Fruit fly (Drosophila melanogaster) whole organism, prepupa: ENCODE results near the gene CG2104.

ENCODE experiments used
- CG10631 ChIP-seq: fragments of 200-800 bp; sonication (Bioruptor generic); optimal IDR thresholded peaks from 2 replicates; lab custom pipeline; 2016; ENCODE audit warnings: missing biosample characterization, missing genetic modification characterization
- CG15336 ChIP-seq: fragments of 200-800 bp; sonication (Bioruptor generic); IDR thresholded peaks from 2 replicates; pipeline ENCODE4 v1.3.6; 2022; ENCODE audit warnings: missing biosample characterization, missing genetic modification characterization
- CG16779 ChIP-seq: fragments of 200-800 bp; sonication (Bioruptor generic); optimal IDR thresholded peaks from 3 replicates; lab custom pipeline; 2017; ENCODE audit warnings: missing biosample characterization, mild to moderate bottlenecking, missing genetic modification characterization
- CG31627 ChIP-seq: fragments of 200-800 bp; sonication (Bioruptor generic); optimal IDR thresholded peaks from 3 replicates; lab custom pipeline; 2016; ENCODE audit warnings: missing biosample characterization, missing genetic modification characterization
- CG32006 ChIP-seq: fragments of 200-800 bp; sonication (Bioruptor generic); optimal IDR thresholded peaks from 3 replicates; lab custom pipeline; 2017; ENCODE audit warnings: missing biosample characterization, mild to moderate bottlenecking, missing genetic modification characterization
- CG34406 ChIP-seq: fragments of 200-800 bp; sonication (Bioruptor generic); optimal IDR thresholded peaks from 3 replicates; lab custom pipeline; 2016; ENCODE audit warnings: missing biosample characterization, missing genetic modification characterization
- CG3919 ChIP-seq: fragments of 200-800 bp; sonication (Bioruptor generic); optimal IDR thresholded peaks from 3 replicates; lab custom pipeline; 2016; ENCODE audit warnings: missing biosample characterization, missing genetic modification characterization
- CG4318 ChIP-seq: fragments of 200-800 bp; sonication (Bioruptor generic); optimal IDR thresholded peaks from 3 replicates; lab custom pipeline; 2017; ENCODE audit warnings: missing biosample characterization, mild to moderate bottlenecking, missing genetic modification characterization
- CG6163 ChIP-seq: fragments of 200-800 bp; sonication (Bioruptor generic); IDR thresholded peaks from 3 replicates; pipeline ENCODE4 v1.3.6; 2022; ENCODE audit warnings: missing biosample characterization, missing genetic modification characterization
- CG6792 ChIP-seq: fragments of 200-800 bp; sonication (Bioruptor generic); optimal IDR thresholded peaks from 3 replicates; lab custom pipeline; 2016; ENCODE audit warnings: missing biosample characterization, missing genetic modification characterization
- CG6808 ChIP-seq: fragments of 200-800 bp; sonication (Bioruptor generic); optimal IDR thresholded peaks from 3 replicates; lab custom pipeline; 2017; ENCODE audit warnings: missing biosample characterization, missing genetic modification characterization, mild to moderate bottlenecking, moderate library complexity, missing genetic modification reagents
- CG7368 ChIP-seq: fragments of 200-800 bp; sonication (Bioruptor generic); optimal IDR thresholded peaks from 3 replicates; lab custom pipeline; 2016; ENCODE audit warnings: missing biosample characterization, missing genetic modification characterization
- CG8119 ChIP-seq: fragments of 200-800 bp; sonication (Bioruptor generic); IDR thresholded peaks from 3 replicates; pipeline ENCODE4 v1.3.6; 2022; ENCODE audit warnings: missing biosample characterization, missing genetic modification characterization
- CG8319 ChIP-seq: fragments of 200-800 bp; sonication (Bioruptor generic); optimal IDR thresholded peaks from 3 replicates; lab custom pipeline; 2016; ENCODE audit warnings: missing biosample characterization, missing genetic modification characterization
- CG8632 ChIP-seq: fragments of 200-800 bp; sonication (Bioruptor generic); optimal IDR thresholded peaks from 3 replicates; lab custom pipeline; 2016; ENCODE audit warnings: missing biosample characterization, missing genetic modification characterization
- CG9139 ChIP-seq: fragments of 200-800 bp; sonication (Bioruptor generic); optimal IDR thresholded peaks from 3 replicates; lab custom pipeline; 2017; ENCODE audit warnings: missing biosample characterization, mild to moderate bottlenecking, missing genetic modification characterization
- Eip75B ChIP-seq: fragments of 200-800 bp; sonication (Bioruptor generic); optimal IDR thresholded peaks from 3 replicates; lab custom pipeline; 2016; ENCODE audit warnings: missing biosample characterization, missing genetic modification characterization
- Eip78C ChIP-seq: fragments of 200-800 bp; sonication (Bioruptor generic); peaks from one replicate; lab custom pipeline; 2016; ENCODE audit warnings: missing biosample characterization, missing genetic modification characterization
- Eip93F ChIP-seq: fragments of 200-800 bp; sonication (Bioruptor generic); optimal IDR thresholded peaks from 2 replicates; lab custom pipeline; 2016; ENCODE audit warnings: missing biosample characterization, mild to moderate bottlenecking, missing genetic modification characterization
- Ets21C ChIP-seq: fragments of 200-800 bp; sonication (Bioruptor generic); optimal IDR thresholded peaks from 3 replicates; lab custom pipeline; 2016; ENCODE audit warnings: missing biosample characterization, missing genetic modification characterization
- Ets96B ChIP-seq: fragments of 200-800 bp; optimal IDR thresholded peaks from 2 replicates; lab custom pipeline; 2019; ENCODE audit warnings: missing biosample characterization, mild to moderate bottlenecking, missing genetic modification characterization, moderate library complexity
- Gug ChIP-seq: fragments of 200-800 bp; sonication (Bioruptor generic); IDR thresholded peaks from 2 replicates; pipeline ENCODE4 v1.3.6; 2022; ENCODE audit warnings: missing biosample characterization, missing genetic modification characterization
- Hr38 ChIP-seq: sonication (Bioruptor generic); optimal IDR thresholded peaks from 2 replicates; lab custom pipeline; 2016; ENCODE audit warnings: missing biosample characterization, missing genetic modification characterization
- Hr39 ChIP-seq: fragments of 200-800 bp; sonication (Bioruptor generic); optimal IDR thresholded peaks from 2 replicates; lab custom pipeline; 2016; ENCODE audit warnings: missing biosample characterization, missing genetic modification characterization
- Hr4 ChIP-seq: fragments of 200-800 bp; sonication (Bioruptor generic); optimal IDR thresholded peaks from 3 replicates; lab custom pipeline; 2016; ENCODE audit warnings: missing biosample characterization, missing genetic modification characterization
- Lpt ChIP-seq: fragments of 200-800 bp; sonication (Bioruptor generic); optimal IDR thresholded peaks from 3 replicates; lab custom pipeline; 2016; ENCODE audit warnings: missing biosample characterization, missing genetic modification characterization
- Met ChIP-seq: fragments of 200-800 bp; sonication (Bioruptor generic); optimal IDR thresholded peaks from 3 replicates; lab custom pipeline; 2016; ENCODE audit warnings: missing biosample characterization, missing genetic modification characterization
- OdsH ChIP-seq: fragments of 200-800 bp; sonication (Bioruptor generic); optimal IDR thresholded peaks from 3 replicates; lab custom pipeline; 2016; ENCODE audit warnings: missing biosample characterization, missing genetic modification characterization
- Sox102F ChIP-seq: fragments of 200-800 bp; sonication (Bioruptor generic); optimal IDR thresholded peaks from 2 replicates; lab custom pipeline; 2016; ENCODE audit warnings: missing biosample characterization, mild to moderate bottlenecking, missing genetic modification characterization
- Sox14 ChIP-seq: fragments of 200-800 bp; sonication (Bioruptor generic); optimal IDR thresholded peaks from 3 replicates; lab custom pipeline; 2016; ENCODE audit warnings: missing biosample characterization, missing genetic modification characterization
- Sox15 ChIP-seq: fragments of 200-800 bp; sonication (Bioruptor generic); optimal IDR thresholded peaks from 3 replicates; lab custom pipeline; 2016; ENCODE audit warnings: missing biosample characterization, missing genetic modification characterization
- achi ChIP-seq: fragments of 200-800 bp; sonication (Bioruptor generic); optimal IDR thresholded peaks from 3 replicates; lab custom pipeline; 2016; ENCODE audit warnings: missing biosample characterization, missing genetic modification characterization
- cyc ChIP-seq: fragments of 200-800 bp; sonication (Bioruptor generic); optimal IDR thresholded peaks from 3 replicates; lab custom pipeline; 2016; ENCODE audit warnings: missing biosample characterization, missing genetic modification characterization
- dsx ChIP-seq: fragments of 200-800 bp; optimal IDR thresholded peaks from 3 replicates; lab custom pipeline; 2019; ENCODE audit warnings: missing biosample characterization, mild to moderate bottlenecking, missing genetic modification characterization, moderate library complexity; ENCODE audit not compliant: poor library complexity, severe bottlenecking
- fd59A ChIP-seq: fragments of 200-800 bp; sonication (Bioruptor generic); optimal IDR thresholded peaks from 2 replicates; lab custom pipeline; 2017; ENCODE audit warnings: missing biosample characterization, mild to moderate bottlenecking, missing genetic modification characterization, missing genetic modification reagents
- lz ChIP-seq: fragments of 200-800 bp; sonication (Bioruptor generic); optimal IDR thresholded peaks from 3 replicates; lab custom pipeline; 2016; ENCODE audit warnings: missing biosample characterization, missing genetic modification characterization
- spab ChIP-seq: fragments of 200-800 bp; sonication (Bioruptor generic); optimal IDR thresholded peaks from 2 replicates; lab custom pipeline; 2017; ENCODE audit warnings: missing biosample characterization, mild to moderate bottlenecking, missing genetic modification characterization, missing genetic modification reagents
- svp ChIP-seq: fragments of 200-800 bp; sonication (Bioruptor generic); peaks from one replicate; lab custom pipeline; 2016; ENCODE audit warnings: missing biosample characterization, missing genetic modification characterization
- topi ChIP-seq: fragments of 200-800 bp; sonication (Bioruptor generic); optimal IDR thresholded peaks from 3 replicates; lab custom pipeline; 2016; ENCODE audit warnings: missing biosample characterization, missing genetic modification characterization

Gene CG2104

dm6 chr3R:5660198-5660893 is 32.7 kb downstream of the CG2104 start, which contains the start of gene Wdr33 (continued):
- TF ChIP-seq CG8319 (GFP tag; lab: Kevin White, UChicago) (peak; percentile 6), Lpt (GFP tag; lab: Kevin White, UChicago) (no peak), Eip93F (no peak), OdsH (GFP tag; lab: Kevin White, UChicago) (no peak), CG4318 (GFP tag; lab: Kevin White, UChicago) (no peak), svp (GFP tag; lab: Kevin White, UChicago) (peak; percentile 68), CG8632 (GFP tag; lab: Kevin White, UChicago) (peak; percentile 51), Sox102F (GFP tag; lab: Kevin White, UChicago) (no peak), CG3919 (GFP tag; lab: Kevin White, UChicago) (no peak), Eip78C (GFP tag; lab: Kevin White, UChicago) (peak; percentile 9), CG32006 (GFP tag; lab: Kevin White, UChicago) (peak; percentile 60), Eip75B (peak; percentile 4), Hr39 (GFP tag; lab: Kevin White, UChicago) (peak; percentile 33), CG6808 (no peak), Ets96B (tag; lab: Kevin White, UChicago) (peak; percentile 20), achi (GFP tag; lab: Kevin White, UChicago) (peak; percentile 35), CG34406 (peak; percentile 3), Sox14 (GFP tag; lab: Kevin White, UChicago) (no peak), CG6163 (GFP tag; lab: Robert Waterston, UW) (peak; percentile 50; the same call in 2 of the 3 replicates), fd59A (GFP tag; lab: Kevin White, UChicago) (no peak), CG9139 (GFP tag; lab: Kevin White, UChicago) (no peak), CG16779 (tag; lab: Kevin White, UChicago) (no peak), Ets21C (peak; percentile 13), spab (no peak), CG15336 (no peak), Sox15 (GFP tag; lab: Kevin White, UChicago) (peak; percentile 45), CG10631 (GFP tag; lab: Kevin White, UChicago) (peak; percentile 50), cyc (GFP tag; lab: Kevin White, UChicago) (peak; percentile 36), topi (GFP tag; lab: Kevin White, UChicago) (peak; percentile 24), CG7368 (GFP tag; lab: Kevin White, UChicago) (no peak), CG8119 (GFP tag; lab: Robert Waterston, UW) (no peak), CG6792 (GFP tag; lab: Kevin White, UChicago) (no peak), dsx (no peak), Hr38 (no peak), Hr4 (GFP tag; lab: Kevin White, UChicago) (peak; percentile 45), Gug (GFP tag; lab: Robert Waterston, UW) (0 out of 2 replicates have a peak, but pooled peaks have one; percentile 24)

dm6 chr3R:5659829-5660197 is 33.3 kb downstream of the CG2104 start, which contains the start of gene CG2182:
Gene CG2182, minus strand, starts transcription at chr3R:5659912.
- TF ChIP-seq Met (GFP tag; lab: Kevin White, UChicago) (no peak), CG34406 (no peak), dsx (peak; percentile 18), lz (GFP tag; lab: Kevin White, UChicago) (peak; percentile 36), svp (GFP tag; lab: Kevin White, UChicago) (no peak), CG31627 (peak; percentile 22), CG10631 (GFP tag; lab: Kevin White, UChicago) (no peak)
